Worm (Caenorhabditis elegans) whole organism, mixed stage, embryonic: ENCODE measurements around the gene cyp-25A2.
"Not testable (repeated sequence)": the region's sequence is repeated elsewhere in the genome, so short reads cannot be mapped to it uniquely, and the experiment has no call there.

Experiments used
- lsy-2 ChIP-seq: fragments of 150-350 bp; optimal IDR thresholded peaks from 2 replicates; lab custom pipeline; 2014; ENCODE audit warnings: missing biosample characterization, missing genetic modification characterization
- mab-5 ChIP-seq: fragments of 150-350 bp; optimal IDR thresholded peaks from 2 replicates; lab custom pipeline; 2014; ENCODE audit warnings: missing biosample characterization, missing genetic modification characterization
- nhr-237 ChIP-seq: fragments of 150-350 bp; optimal IDR thresholded peaks from 2 replicates; lab custom pipeline; 2014; ENCODE audit warnings: missing biosample characterization, missing genetic modification characterization
- pha-4 ChIP-seq: fragments of 150-350 bp; optimal IDR thresholded peaks from 2 replicates; lab custom pipeline; 2018; ENCODE audit warnings: missing biosample characterization, missing genetic modification reagents, missing genetic modification characterization

DNA sequence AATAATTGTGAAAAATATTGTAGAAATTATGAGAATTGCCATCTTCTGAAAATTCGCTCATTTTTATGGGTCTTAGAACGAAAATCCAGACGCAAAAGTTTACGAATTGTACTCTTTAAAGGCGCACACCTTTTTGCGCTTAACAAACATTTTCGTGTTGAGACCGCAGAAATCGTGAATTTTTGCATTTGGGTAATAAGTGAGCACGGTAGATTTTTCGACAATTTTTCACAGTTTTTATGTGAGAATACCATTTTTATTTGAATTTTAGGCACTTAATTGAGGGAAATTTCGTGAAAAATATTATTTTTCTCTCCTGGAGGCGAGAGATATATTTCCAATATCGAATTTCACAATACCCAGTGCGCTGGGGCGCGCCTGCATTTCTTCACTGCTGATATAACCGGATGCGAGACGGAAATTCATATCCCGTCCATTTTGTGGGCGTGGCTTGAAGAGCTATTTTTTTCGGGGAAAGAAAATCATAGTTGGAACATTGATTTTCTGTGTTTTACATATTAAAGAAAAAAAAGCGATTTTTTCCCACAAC is 17.1 kb downstream of the cyp-25A2 start, which contains the start of gene cyp-25A4:
- TF ChIP-seq pha-4; nhr-237 (tag; lab: Kevin White, UChicago); lsy-2 (tag; lab: Kevin White, UChicago); mab-5 (tag; lab: Kevin White, UChicago): not testable (repeated sequence)
